Fruit fly (Drosophila melanogaster): ENCODE data around the gene zetaCOP.

Gene zetaCOP

DNA sequence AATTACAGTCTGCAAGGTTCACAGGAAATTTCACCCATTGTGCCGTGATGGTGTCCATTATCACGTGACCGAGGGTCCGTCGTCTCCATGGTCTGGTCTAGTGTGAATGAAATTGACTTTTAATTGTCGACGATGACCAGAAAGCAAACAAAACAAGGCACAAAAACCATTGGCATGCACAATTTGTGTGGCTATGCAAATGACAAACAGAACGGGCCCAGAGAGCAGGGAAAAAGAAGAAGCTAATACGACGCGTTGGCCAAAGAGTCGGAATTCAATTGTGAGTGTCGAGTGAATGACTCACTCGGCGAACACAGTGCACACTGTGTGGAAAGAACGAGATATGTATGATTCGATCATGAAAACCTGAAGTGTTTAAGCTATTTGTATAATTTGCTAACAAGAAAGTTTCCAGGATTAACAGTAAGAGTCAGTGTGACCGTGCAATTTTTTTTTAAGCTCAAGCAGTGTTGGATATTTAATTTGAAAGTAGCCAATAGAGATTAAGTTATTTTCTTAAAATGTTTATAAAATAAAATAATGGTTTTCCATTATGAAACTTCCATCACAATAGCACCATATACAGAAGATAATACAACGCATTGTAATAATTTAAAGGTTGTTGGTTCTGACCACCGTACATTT, 37.7 kb downstream of the zetaCOP start:
- TF ChIP-seq Hnf4 (GFP tag; optimal IDR thresholded peaks at IDR 0.05) (no peak), foxo (GFP tag; optimal IDR thresholded peaks at IDR 0.05) (peak in 1 of 2 experiments; percentile 21), OdsH (GFP tag; optimal IDR thresholded peaks at IDR 0.05) (no peak), usp (GFP tag; optimal IDR thresholded peaks at IDR 0.05) (no peak), tai (GFP tag; optimal IDR thresholded peaks at IDR 0.05) (no peak), Rel (GFP tag; optimal IDR thresholded peaks at IDR 0.05) (no peak), Rel (tag; optimal IDR thresholded peaks at IDR 0.05) (no peak), Myc (optimal IDR thresholded peaks at IDR 0.05) (no peak), Sp1 (GFP tag; optimal IDR thresholded peaks at IDR 0.05) (no peak), Hr78 (GFP tag; optimal IDR thresholded peaks at IDR 0.05) (no peak), CG9705 (GFP tag; optimal IDR thresholded peaks at IDR 0.05) (no peak), Jra (GFP tag; optimal IDR thresholded peaks at IDR 0.05) (peak; percentile 20), h (GFP tag; optimal IDR thresholded peaks at IDR 0.05) (peak; percentile 33), HLH106 (tag; optimal IDR thresholded peaks at IDR 0.05) (no peak), ey (GFP tag; optimal IDR thresholded peaks at IDR 0.05) (peak; percentile 14), rgr (GFP tag; optimal IDR thresholded peaks at IDR 0.05) (peak; percentile 13), br (GFP tag; optimal IDR thresholded peaks at IDR 0.05) (no peak), pan (optimal IDR thresholded peaks at IDR 0.05) (no peak), brk (GFP tag; optimal IDR thresholded peaks at IDR 0.05) (no peak), Hr83 (GFP tag; optimal IDR thresholded peaks at IDR 0.05; ENCODE audit: poor library complexity, severe bottlenecking) (no peak), sage (GFP tag; optimal IDR thresholded peaks at IDR 0.05) (no peak), dsf (GFP tag; optimal IDR thresholded peaks at IDR 0.05; ENCODE audit: borderline replicate concordance) (no peak), Mio (GFP tag; optimal IDR thresholded peaks at IDR 0.05) (no peak), dl (GFP tag; optimal IDR thresholded peaks at IDR 0.05; ENCODE audit: insufficient read depth in 1 of 2, partially characterized antibody in 2 of 2) (no peak), fru (GFP tag; optimal IDR thresholded peaks at IDR 0.05) (no peak), dmrt93B (GFP tag; optimal IDR thresholded peaks at IDR 0.05) (no peak), sv (GFP tag; optimal IDR thresholded peaks at IDR 0.05) (no peak), Dfd (GFP tag; optimal IDR thresholded peaks at IDR 0.05) (no peak), N (GFP tag; optimal IDR thresholded peaks at IDR 0.05) (no peak), jim (GFP tag; optimal IDR thresholded peaks at IDR 0.05) (no peak), GATAd (GFP tag; optimal IDR thresholded peaks at IDR 0.05) (no peak), CrebA (GFP tag; optimal IDR thresholded peaks at IDR 0.05; ENCODE audit: borderline replicate concordance) (no peak), Dif (GFP tag; optimal IDR thresholded peaks at IDR 0.05; ENCODE audit: partially characterized antibody) (no peak), lola (GFP tag; optimal IDR thresholded peaks at IDR 0.05) (no peak), woc (GFP tag; optimal IDR thresholded peaks at IDR 0.05) (no peak), Vsx2 (GFP tag; optimal IDR thresholded peaks at IDR 0.05; ENCODE audit: partially characterized antibody) (no peak), CG32264 (GFP tag; optimal IDR thresholded peaks at IDR 0.05) (no peak), psq (GFP tag; optimal IDR thresholded peaks at IDR 0.05) (peak; percentile 14), Abd-B (GFP tag; optimal IDR thresholded peaks at IDR 0.05) (no peak)

DNA sequence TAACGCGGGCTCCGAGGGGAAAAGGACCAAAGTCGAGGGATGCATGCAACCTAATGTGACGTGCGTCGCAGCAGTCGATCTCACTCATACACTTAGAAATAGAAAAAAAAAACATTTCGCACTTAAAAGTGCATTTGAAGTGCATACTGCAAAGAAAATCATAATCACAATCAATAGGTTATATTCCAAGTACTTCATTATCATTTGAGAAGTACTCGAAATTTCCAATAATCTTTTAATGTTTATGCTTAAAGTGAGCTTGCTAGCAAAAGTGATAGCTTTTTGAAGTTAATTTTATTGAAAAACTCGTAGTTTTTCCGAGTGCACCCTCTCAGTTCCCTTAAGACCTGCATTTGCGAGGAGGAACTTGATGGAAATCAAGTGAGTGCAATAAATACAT, 38.8 kb downstream of the zetaCOP start:
- no peak for TF ChIP-seq HLH106 (tag; optimal IDR thresholded peaks at IDR 0.05)
- peak; percentile 14 for TF ChIP-seq ey (GFP tag; optimal IDR thresholded peaks at IDR 0.05)
- TF ChIP-seq foxo (GFP tag; optimal IDR thresholded peaks at IDR 0.05): peak in 1 of 2 experiments; percentile 26
- peak; percentile 16 for TF ChIP-seq fru (GFP tag; optimal IDR thresholded peaks at IDR 0.05)

DNA sequence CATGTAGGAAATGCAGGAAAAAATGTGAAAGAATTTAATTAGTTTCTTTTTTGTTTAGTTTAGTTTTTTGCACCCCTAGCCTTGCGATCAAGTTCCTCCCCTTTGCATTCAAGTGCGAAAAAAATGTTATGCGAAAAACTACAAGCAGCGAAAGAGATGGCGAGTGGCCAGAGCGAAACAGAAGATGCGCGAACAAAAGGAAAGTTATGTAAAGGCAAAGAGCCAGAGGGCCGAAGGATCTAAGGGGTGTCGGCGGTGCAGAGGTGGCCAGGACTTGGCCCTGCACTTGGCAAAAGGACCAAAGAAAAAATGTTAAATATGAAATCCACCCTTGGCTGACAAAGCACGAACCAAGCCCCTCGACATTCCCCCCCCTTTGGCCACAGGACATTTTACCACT, 39.3 kb downstream of the zetaCOP start:
- TF ChIP-seq psq (GFP tag; optimal IDR thresholded peaks at IDR 0.05): no peak
- no peak for TF ChIP-seq CG9705 (GFP tag; optimal IDR thresholded peaks at IDR 0.05)
- TF ChIP-seq Myc (optimal IDR thresholded peaks at IDR 0.05): no peak
- TF ChIP-seq Abd-B (GFP tag; optimal IDR thresholded peaks at IDR 0.05): no peak
